Worm (Caenorhabditis elegans): ENCODE measurements around the gene pal-1.
A peak's percentile ranks its signal among the peaks of the same experiment; 100 is the strongest.

Gene pal-1

ce11 chrIII:4854918-4855317 lies 45.5 kb upstream of the pal-1 start, which contains the start of gene C35D10.8:
C35D10.8 (plus strand) TSS chrIII:4855218.
- no peak for TF ChIP-seq mes-2 (tag; optimal IDR thresholded peaks at IDR 0.05; ENCODE audit: poor library complexity, severe bottlenecking)

- TF ChIP-seq ceh-82 (tag; optimal IDR thresholded peaks at IDR 0.05), result no peak
- TF ChIP-seq aha-1 (tag), result peak; percentile 75
Observed at ce11 chrIII:4852025-4852424, 42.6 kb upstream of the pal-1 start, which contains the start of gene ced-4. ced-4 (plus strand) TSS chrIII:4852325.

ce11 chrIII:4850139-4850538 lies 40.8 kb upstream of the pal-1 start, which contains the start of gene F26A1.1:
F26A1.1 (plus strand) TSS chrIII:4850507.
- no peak for TF ChIP-seq daf-16 (GFP tag; optimal IDR thresholded peaks at IDR 0.05)
- peak; percentile 6 for TF ChIP-seq daf-16 (tag; optimal IDR thresholded peaks at IDR 0.05)
- peak; percentile 70 for TF ChIP-seq dpl-1 (GFP tag; optimal IDR thresholded peaks at IDR 0.05)
- no peak for TF ChIP-seq mdl-1 (tag; optimal IDR thresholded peaks at IDR 0.05)
- TF ChIP-seq duxl-1 (tag; optimal IDR thresholded peaks at IDR 0.05; ENCODE audit: poor library complexity), result no peak
- peak; percentile 50 for TF ChIP-seq mes-2 (tag; optimal IDR thresholded peaks at IDR 0.05; ENCODE audit: poor library complexity, severe bottlenecking)
- TF ChIP-seq lsy-2 (tag; optimal IDR thresholded peaks at IDR 0.05), result peak in 1 of 2 experiments; percentile 63
- no peak for TF ChIP-seq nhr-28 (tag; optimal IDR thresholded peaks at IDR 0.05)

- TF ChIP-seq nhr-11 (tag; optimal IDR thresholded peaks at IDR 0.05), result no peak
- TF ChIP-seq snpc-4 (tag; optimal IDR thresholded peaks at IDR 0.05), result no peak
- peak; percentile 11; the same call in 1 of the 2 replicates for TF ChIP-seq dmd-6 (GFP tag; IDR thresholded peaks at IDR 0.05)
- TF ChIP-seq hlh-30 (tag; optimal IDR thresholded peaks at IDR 0.05; ENCODE audit: insufficient read depth), result peak; percentile 86
- TF ChIP-seq aha-1 (tag), result peak; percentile 64
Observed at ce11 chrIII:4849739-4850138, 40.4 kb upstream of the pal-1 start, which contains the start of gene nonu-1. nonu-1 (minus strand) TSS chrIII:4849907.

- TF ChIP-seq unc-62 (GFP tag; optimal IDR thresholded peaks at IDR 0.05 in 1 of 2), result peak in 1 of 2 experiments; percentile 63
- TF ChIP-seq unc-62 (tag; optimal IDR thresholded peaks at IDR 0.05), result no peak
- no peak for TF ChIP-seq daf-16 (GFP tag; optimal IDR thresholded peaks at IDR 0.05)
- no peak for TF ChIP-seq daf-16 (tag; optimal IDR thresholded peaks at IDR 0.05)
Observed at ce11 chrIII:4844327-4844726, 35.0 kb upstream of the pal-1 start, which contains the start of the genes clec-157 and fkh-5. clec-157 (minus strand) TSS chrIII:4844427. fkh-5 (plus strand) TSS chrIII:4844662.

- no peak for TF ChIP-seq nhr-77 (tag; optimal IDR thresholded peaks at IDR 0.05)
- no peak for TF ChIP-seq nhr-41 (GFP tag; IDR thresholded peaks at IDR 0.05)
- TF ChIP-seq unc-62 (GFP tag; optimal IDR thresholded peaks at IDR 0.05 in 1 of 2), result peak in 1 of 2 experiments; percentile 51
- TF ChIP-seq unc-62 (tag; optimal IDR thresholded peaks at IDR 0.05), result no peak
Observed at ce11 chrIII:4842173-4842572, 32.8 kb upstream of the pal-1 start, which contains the start of gene clec-156. clec-156 (minus strand) TSS chrIII:4842273.

- TF ChIP-seq pqm-1 (tag; optimal IDR thresholded peaks at IDR 0.05) (no peak), F49E8.2 (tag; optimal IDR thresholded peaks at IDR 0.05; ENCODE audit: borderline replicate concordance) (no peak), fkh-10 (GFP tag; optimal IDR thresholded peaks at IDR 0.05) (no peak), lsy-2 (tag; optimal IDR thresholded peaks at IDR 0.05) (no peak), lin-29 (GFP tag; IDR thresholded peaks at IDR 0.05) (no peak), mdt-29 (GFP tag; IDR thresholded peaks at IDR 0.05) (no peak), aha-1 (tag) (no peak), daf-19 (GFP tag; conservative IDR thresholded peaks at IDR 0.05) (no peak), F10B5.3 (tag; optimal IDR thresholded peaks at IDR 0.05) (no peak), D1046.2 (GFP tag; IDR thresholded peaks at IDR 0.05) (no peak), zfp-3 (GFP tag; conservative IDR thresholded peaks at IDR 0.05) (no peak), spr-3 (GFP tag; optimal IDR thresholded peaks at IDR 0.05) (no peak), nhr-111 (GFP tag; optimal IDR thresholded peaks at IDR 0.05) (no peak), lin-39 (tag; optimal IDR thresholded peaks at IDR 0.05) (no peak), mxl-2 (GFP tag; conservative IDR thresholded peaks at IDR 0.05) (no peak), madf-9 (GFP tag; conservative IDR thresholded peaks at IDR 0.05) (no peak), nhr-28 (tag; optimal IDR thresholded peaks at IDR 0.05) (no peak), snpc-1.2 (GFP tag; IDR thresholded peaks at IDR 0.05) (no peak), ZK546.5 (tag; optimal IDR thresholded peaks at IDR 0.05) (no peak)
Observed at ce11 chrIII:4837429-4837828, 28.1 kb upstream of the pal-1 start, which contains the start of the genes acbp-7 and F26A1.19. acbp-7 (plus strand) TSS chrIII:4837729. F26A1.19 (plus strand) TSS chrIII:4837731.
